Fruit fly (Drosophila melanogaster) S2 (cell line): ENCODE data around the gene Der-2.

ENCODE experiments used
- CG8478 ChIP-seq: fragments of >200 bp; optimal IDR thresholded peaks from 2 replicates; lab custom pipeline; 2018
- CTCF ChIP-seq, 2 experiments: fragments of >200 bp; optimal IDR thresholded peaks; 2 replicates each; lab custom pipeline; 2018

DNA sequence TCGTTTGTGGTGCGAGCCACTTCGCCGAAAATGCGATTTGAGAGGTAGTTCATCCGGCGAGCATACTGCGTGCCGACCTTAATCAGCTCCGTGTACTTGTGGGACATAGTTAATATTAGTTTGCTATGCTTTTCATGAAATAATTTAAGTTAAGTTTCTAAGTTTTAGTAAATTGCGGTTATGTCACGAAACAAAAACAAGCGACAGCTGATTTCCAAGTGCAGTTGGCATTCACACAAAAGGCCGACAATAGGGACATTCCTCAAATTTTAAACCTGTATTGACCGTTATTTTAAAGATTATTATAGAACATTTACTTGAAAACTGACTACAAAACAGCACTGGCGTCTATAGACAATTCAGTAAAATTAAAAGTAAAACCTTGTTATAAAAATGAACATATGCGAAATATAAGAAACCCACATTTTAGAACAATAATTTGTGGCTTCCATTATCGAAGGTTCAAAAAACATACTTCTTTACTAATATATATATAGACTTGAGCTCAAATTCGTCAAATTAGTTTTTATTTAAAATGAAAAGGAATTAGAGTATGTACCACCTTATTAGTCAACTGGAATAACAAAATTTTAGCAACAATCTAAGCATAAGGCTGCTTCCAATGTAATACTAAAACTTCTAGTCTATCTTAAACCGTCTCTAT lies 47.5 kb downstream of the Der-2 start, which contains the start of gene mRpS33:
- TF ChIP-seq CG8478 (lab: Kevin White, UChicago) (no peak), CTCF (optimal IDR thresholded peaks at IDR 0.05; lab: Kevin White, UChicago) (no peak)
